Worm (Caenorhabditis elegans) whole organism, midembryonic: ENCODE data around the gene F28H7.3.

ENCODE experiments used
- flt-1 ChIP-seq: fragments of 200-800 bp; sonication (Bioruptor generic); IDR thresholded peaks from 2 replicates; pipeline ENCODE4 v1.3.6; 2022; ENCODE audit warnings: missing genetic modification characterization, missing compliant biosample characterization
- klf-2 ChIP-seq: fragments of 200-800 bp; sonication (Bioruptor generic); conservative IDR thresholded peaks from 2 replicates; pipeline ENCODE4 v1.3.6; 2022; ENCODE audit warnings: missing genetic modification reagents, missing genetic modification characterization, missing compliant biosample characterization
- ref-1 ChIP-seq: fragments of 200-800 bp; sonication (Bioruptor generic); conservative IDR thresholded peaks from 2 replicates; pipeline ENCODE4 v1.3.6; 2022; ENCODE audit warnings: missing genetic modification reagents, missing genetic modification characterization, missing compliant biosample characterization
- tab-1 ChIP-seq: fragments of 200-800 bp; sonication (Bioruptor generic); IDR thresholded peaks from 2 replicates; pipeline ENCODE4 v1.3.6; 2022; ENCODE audit warnings: missing genetic modification characterization, missing compliant biosample characterization
- ztf-29 ChIP-seq: fragments of 200-800 bp; sonication (Bioruptor generic); IDR thresholded peaks from 2 replicates; pipeline ENCODE4 v1.3.6; 2022; ENCODE audit warnings: missing genetic modification reagents, missing genetic modification characterization, missing compliant biosample characterization

ce11 chrV:10702910-10703309, 47.7 kb downstream of the F28H7.3 start:
- TF ChIP-seq klf-2 (GFP tag; lab: Robert Waterston, UW) (no peak), tab-1 (GFP tag; lab: Robert Waterston, UW) (no peak), ref-1 (GFP tag; lab: Robert Waterston, UW) (no peak), flt-1 (GFP tag; lab: Robert Waterston, UW) (no peak), ztf-29 (GFP tag; lab: Robert Waterston, UW) (no peak)
